Worm (Caenorhabditis elegans): ENCODE data around the gene nhr-28.

Gene nhr-28

ce11 chrX:16368969-16369368 is 14.2 kb downstream of the nhr-28 start:
- TF ChIP-seq fkh-10 (GFP tag; optimal IDR thresholded peaks at IDR 0.05) (peak; percentile 92), ref-2 (tag; optimal IDR thresholded peaks at IDR 0.05) (no peak)

- TF ChIP-seq fkh-10 (GFP tag; optimal IDR thresholded peaks at IDR 0.05) = peak; percentile 78
- no peak for TF ChIP-seq tbx-7 (tag; optimal IDR thresholded peaks at IDR 0.05)
- no peak for TF ChIP-seq ceh-6 (GFP tag; optimal IDR thresholded peaks at IDR 0.05)
These were observed 14.7 kb downstream of the nhr-28 start for ce11 chrX:16369454-16369853.

ce11 chrX:16375807-16376638 is 21.2 kb downstream of the nhr-28 start, which contains the start of gene sur-7:
Gene sur-7 (plus strand): TSS chrX:16376588.
- TF ChIP-seq tbx-7 (tag; optimal IDR thresholded peaks at IDR 0.05) (peak; percentile 18), zip-5 (tag; optimal IDR thresholded peaks at IDR 0.05) (peak; percentile 14), lin-11 (tag; optimal IDR thresholded peaks at IDR 0.05) (no peak), ets-4 (tag; optimal IDR thresholded peaks at IDR 0.05) (peak; percentile 49), elt-2 (tag; optimal IDR thresholded peaks at IDR 0.05) (peak; percentile 50), ref-2 (tag; optimal IDR thresholded peaks at IDR 0.05) (no peak), ceh-14 (tag; optimal IDR thresholded peaks at IDR 0.05) (no peak), rnt-1 (tag; optimal IDR thresholded peaks at IDR 0.05) (peak; percentile 21), sdc-2 (tag; optimal IDR thresholded peaks at IDR 0.05) (peak; percentile 40), C08G9.2 (tag; optimal IDR thresholded peaks at IDR 0.05) (peak; percentile 60), tbx-2 (tag; optimal IDR thresholded peaks at IDR 0.05) (peak; percentile 71), sox-4 (tag; optimal IDR thresholded peaks at IDR 0.05) (no peak), pax-1 (tag; optimal IDR thresholded peaks at IDR 0.05) (no peak), ceh-2 (tag; optimal IDR thresholded peaks at IDR 0.05) (peak; percentile 13), nfya-1 (tag; optimal IDR thresholded peaks at IDR 0.05) (no peak), K09A11.1 (tag; optimal IDR thresholded peaks at IDR 0.05; ENCODE audit: insufficient read depth) (no peak), pqm-1 (tag; optimal IDR thresholded peaks at IDR 0.05) (no peak), ceh-24 (tag; optimal IDR thresholded peaks at IDR 0.05) (no peak), fkh-10 (GFP tag; optimal IDR thresholded peaks at IDR 0.05) (peak; percentile 74), unc-55 (GFP tag; optimal IDR thresholded peaks at IDR 0.05) (no peak), ceh-31 (tag; optimal IDR thresholded peaks at IDR 0.05) (peak; percentile 85), hlh-6 (tag; optimal IDR thresholded peaks at IDR 0.05) (no peak)

- TF ChIP-seq che-1 (tag; optimal IDR thresholded peaks at IDR 0.05) (peak; percentile 17), pros-1 (tag; optimal IDR thresholded peaks at IDR 0.05) (no peak), madf-2 (tag; optimal IDR thresholded peaks at IDR 0.05) (no peak), hlh-6 (tag; optimal IDR thresholded peaks at IDR 0.05) (no peak), fkh-6 (tag; optimal IDR thresholded peaks at IDR 0.05) (no peak), unc-55 (GFP tag; optimal IDR thresholded peaks at IDR 0.05) (peak; percentile 5), lim-6 (tag; optimal IDR thresholded peaks at IDR 0.05) (no peak), nhr-232 (tag; optimal IDR thresholded peaks at IDR 0.05) (peak; percentile 15), ceh-34 (tag; optimal IDR thresholded peaks at IDR 0.05) (no peak), pha-2 (tag; optimal IDR thresholded peaks at IDR 0.05) (no peak), pat-9 (tag; optimal IDR thresholded peaks at IDR 0.05) (peak; percentile 17), sdc-2 (tag; optimal IDR thresholded peaks at IDR 0.05) (peak; percentile 46), ceh-45 (GFP tag; IDR thresholded peaks at IDR 0.05) (no peak), pqm-1 (tag; optimal IDR thresholded peaks at IDR 0.05) (peak; percentile 49), elt-2 (tag; optimal IDR thresholded peaks at IDR 0.05) (peak; percentile 88), dve-1 (tag; optimal IDR thresholded peaks at IDR 0.05) (peak; percentile 55), ahr-1 (tag; optimal IDR thresholded peaks at IDR 0.05) (no peak), ceh-31 (tag; optimal IDR thresholded peaks at IDR 0.05) (no peak), mec-3 (tag; optimal IDR thresholded peaks at IDR 0.05; ENCODE audit: borderline replicate concordance) (no peak), fkh-10 (GFP tag; optimal IDR thresholded peaks at IDR 0.05) (no peak), K02D7.2 (tag; optimal IDR thresholded peaks at IDR 0.05) (no peak), C08G9.2 (tag; optimal IDR thresholded peaks at IDR 0.05) (no peak), K09A11.1 (tag; optimal IDR thresholded peaks at IDR 0.05; ENCODE audit: insufficient read depth) (peak; percentile 12)
These were observed 23.1 kb downstream of the nhr-28 start for ce11 chrX:16377903-16378302.
